Fruit fly (Drosophila melanogaster) whole organism, embryonic: ENCODE results near the gene CG12607.
A peak's percentile ranks its signal among the peaks of the same experiment; 100 is the strongest.

Experiments
- Atf-2 ChIP-seq: fragments of 200-800 bp; sonication (Bioruptor generic); optimal IDR thresholded peaks from 2 replicates; lab custom pipeline; 2016; ENCODE audit warnings: missing biosample characterization, missing genetic modification characterization
- Atf3 ChIP-seq: fragments of 200-800 bp; sonication (Bioruptor generic); optimal IDR thresholded peaks from 3 replicates; lab custom pipeline; 2016; ENCODE audit warnings: missing biosample characterization, missing genetic modification characterization
- CG10462 ChIP-seq: fragments of 200-800 bp; sonication (Bioruptor generic); optimal IDR thresholded peaks from 2 replicates; lab custom pipeline; 2016; ENCODE audit warnings: missing biosample characterization, missing genetic modification characterization
- CG11093 ChIP-seq: fragments of 200-800 bp; sonication (Bioruptor generic); IDR thresholded peaks from 3 replicates; pipeline ENCODE4 v1.3.6; 2022; ENCODE audit warnings: missing biosample characterization, missing genetic modification characterization
- CG11398 ChIP-seq: fragments of 200-800 bp; sonication (Bioruptor generic); optimal IDR thresholded peaks from 2 replicates; lab custom pipeline; 2016; ENCODE audit warnings: missing biosample characterization, missing genetic modification characterization
- CG12104 ChIP-seq: fragments of 200-800 bp; sonication (Bioruptor generic); optimal IDR thresholded peaks from 3 replicates; lab custom pipeline; 2016; ENCODE audit warnings: missing biosample characterization, missing genetic modification characterization
- CG12219 ChIP-seq: fragments of 200-800 bp; sonication (Bioruptor generic); optimal IDR thresholded peaks from 3 replicates; lab custom pipeline; 2018; ENCODE audit warnings: missing biosample characterization, mild to moderate bottlenecking, missing genetic modification characterization
- CG14014 ChIP-seq: fragments of 200-800 bp; sonication (Bioruptor generic); IDR thresholded peaks from 2 replicates; pipeline ENCODE4 v1.3.6; 2022; ENCODE audit warnings: missing biosample characterization, missing genetic modification characterization
- CG14441 ChIP-seq: fragments of 200-800 bp; sonication (Bioruptor generic); IDR thresholded peaks from 2 replicates; pipeline ENCODE4 v1.3.6; 2022; ENCODE audit warnings: missing biosample characterization, missing genetic modification characterization
- CG18011 ChIP-seq: fragments of 200-800 bp; sonication (Bioruptor generic); optimal IDR thresholded peaks from 2 replicates; lab custom pipeline; 2017; ENCODE audit warnings: missing biosample characterization, missing genetic modification characterization, mild to moderate bottlenecking, moderate library complexity, missing genotype
- CG2678 ChIP-seq: fragments of 200-800 bp; sonication (Bioruptor generic); optimal IDR thresholded peaks from 3 replicates; lab custom pipeline; 2019; ENCODE audit warnings: missing biosample characterization, mild to moderate bottlenecking, missing genetic modification characterization, moderate library complexity
- CG31224 ChIP-seq: fragments of 200-800 bp; sonication (Bioruptor generic); IDR thresholded peaks from 2 replicates; pipeline ENCODE4 v1.3.6; 2022; ENCODE audit warnings: missing biosample characterization, missing genetic modification characterization
- CG4282 ChIP-seq: fragments of 200-800 bp; sonication (Bioruptor generic); optimal IDR thresholded peaks from 2 replicates; lab custom pipeline; 2016; ENCODE audit warnings: missing biosample characterization, missing genetic modification characterization
- CG4617 ChIP-seq: fragments of 200-800 bp; sonication (Bioruptor generic); optimal IDR thresholded peaks from 3 replicates; lab custom pipeline; 2016; ENCODE audit warnings: missing biosample characterization, missing genetic modification characterization, borderline replicate concordance
- CG6175 ChIP-seq: fragments of 200-800 bp; sonication (Bioruptor generic); IDR thresholded peaks from 3 replicates; pipeline ENCODE4 v1.3.6; 2022; ENCODE audit warnings: missing biosample characterization, missing genetic modification characterization
- CG8290 ChIP-seq, 3 experiments: fragments of 200-800 bp; sonication (Bioruptor generic); optimal IDR thresholded peaks; 2 replicates each; lab custom pipeline; 2016 to 2019; ENCODE audit warnings: missing biosample characterization in 3 of 3, missing genetic modification characterization in 3 of 3, mild to moderate bottlenecking in 2 of 3, moderate library complexity in 1 of 3
- CG9215 ChIP-seq: fragments of 200-800 bp; sonication (Bioruptor generic); IDR thresholded peaks from 2 replicates; pipeline ENCODE4 v1.3.6; 2022; ENCODE audit warnings: missing biosample characterization, missing genetic modification characterization
- CG9437 ChIP-seq: fragments of 200-800 bp; sonication (Bioruptor generic); optimal IDR thresholded peaks from 2 replicates; lab custom pipeline; 2018; ENCODE audit warnings: missing biosample characterization, mild to moderate bottlenecking, missing genetic modification characterization
- CG9932 ChIP-seq: fragments of 200-800 bp; sonication (Bioruptor generic); IDR thresholded peaks from 2 replicates; pipeline ENCODE4 v1.3.6; 2022; ENCODE audit warnings: missing biosample characterization, missing genetic modification characterization
- Chrac-16 ChIP-seq: fragments of 200-800 bp; sonication (Bioruptor generic); optimal IDR thresholded peaks from 3 replicates; lab custom pipeline; 2016; ENCODE audit warnings: missing biosample characterization, missing genetic modification characterization
- H2.0 ChIP-seq: fragments of 200-800 bp; sonication (Bioruptor generic); IDR thresholded peaks from 2 replicates; pipeline ENCODE4 v1.3.6; 2022; ENCODE audit warnings: missing biosample characterization, missing genetic modification characterization
- HmgZ ChIP-seq: fragments of 200-800 bp; sonication (Bioruptor generic); optimal IDR thresholded peaks from 2 replicates; lab custom pipeline; 2018; ENCODE audit warnings: missing biosample characterization, mild to moderate bottlenecking, missing genetic modification characterization
- Hr51 ChIP-seq, 2 experiments: fragments of 200-800 bp; sonication (Bioruptor generic); optimal IDR thresholded peaks; 2 replicates in 1 of 2; 3 replicates in 1 of 2; lab custom pipeline; 2016 to 2018; ENCODE audit warnings: missing biosample characterization in 2 of 2, missing genetic modification characterization in 2 of 2, mild to moderate bottlenecking in 1 of 2, moderate library complexity in 1 of 2
- Hr78 ChIP-seq, 2 experiments: fragments of 200-800 bp in 1 of 2; fragments of >200 bp in 1 of 2; sonication (Bioruptor generic) in 1 of 2; optimal IDR thresholded peaks; 2 replicates each; lab custom pipeline; 2017 to 2019; ENCODE audit warnings: missing biosample characterization in 2 of 2, missing genetic modification characterization in 2 of 2, mild to moderate bottlenecking in 1 of 2, moderate library complexity in 1 of 2
- Med ChIP-seq: fragments of 200-800 bp; sonication (Bioruptor generic); peaks from one replicate; lab custom pipeline; 2016; ENCODE audit warnings: missing biosample characterization, missing genetic modification characterization, mild to moderate bottlenecking, inconsistent platforms, moderate library complexity
- Mes4 ChIP-seq: fragments of 200-800 bp; sonication (Bioruptor generic); optimal IDR thresholded peaks from 2 replicates; lab custom pipeline; 2016; ENCODE audit warnings: missing biosample characterization, missing genetic modification characterization
- NfI ChIP-seq: fragments of 200-800 bp; sonication (Bioruptor generic); optimal IDR thresholded peaks from 3 replicates; lab custom pipeline; 2018; ENCODE audit warnings: missing biosample characterization, mild to moderate bottlenecking, missing genetic modification characterization, moderate library complexity
- Pdp1 ChIP-seq, 2 experiments: fragments of 200-800 bp; sonication (Bioruptor generic); optimal IDR thresholded peaks; 3 replicates each; lab custom pipeline; 2016; ENCODE audit warnings: missing biosample characterization in 2 of 2, missing genetic modification characterization in 2 of 2, mild to moderate bottlenecking in 1 of 2, moderate library complexity in 1 of 2
- bigmax ChIP-seq: fragments of 200-800 bp; sonication (Bioruptor generic); optimal IDR thresholded peaks from 2 replicates; lab custom pipeline; 2018; ENCODE audit warnings: missing biosample characterization, mild to moderate bottlenecking, missing genetic modification characterization
- caup ChIP-seq: fragments of 200-800 bp; sonication (Bioruptor generic); optimal IDR thresholded peaks from 3 replicates; lab custom pipeline; 2017; ENCODE audit warnings: missing biosample characterization, mild to moderate bottlenecking, missing genetic modification characterization, moderate library complexity; ENCODE audit not compliant: severe bottlenecking
- da ChIP-seq: fragments of 200-800 bp; sonication (Bioruptor generic); optimal IDR thresholded peaks from 2 replicates; lab custom pipeline; 2016; ENCODE audit warnings: missing biosample characterization, missing genetic modification characterization
- eve ChIP-seq, 2 experiments: fragments of >200 bp; optimal IDR thresholded peaks; 2 replicates each; lab custom pipeline; 2017; ENCODE audit warnings: missing biosample characterization in 2 of 2, missing genetic modification characterization in 2 of 2
- grau ChIP-seq: fragments of 200-800 bp; optimal IDR thresholded peaks from 3 replicates; lab custom pipeline; 2019; ENCODE audit warnings: missing biosample characterization, mild to moderate bottlenecking, missing genetic modification characterization, moderate library complexity
- gro ChIP-seq: fragments of 200-800 bp; sonication (Bioruptor generic); optimal IDR thresholded peaks from 2 replicates; lab custom pipeline; 2016; ENCODE audit warnings: missing biosample characterization, missing genetic modification characterization
- knrl ChIP-seq: fragments of 200-800 bp; sonication (Bioruptor generic); IDR thresholded peaks from 3 replicates; pipeline ENCODE4 v1.3.6; 2022; ENCODE audit warnings: missing biosample characterization, missing genetic modification characterization; ENCODE audit not compliant: partially characterized antibody
- lmd ChIP-seq: fragments of 200-800 bp; sonication (Bioruptor generic); IDR thresholded peaks from 2 replicates; pipeline ENCODE4 v1.3.6; 2022; ENCODE audit warnings: missing biosample characterization, missing genetic modification characterization
- luna ChIP-seq: fragments of 200-800 bp; sonication (Bioruptor generic); optimal IDR thresholded peaks from 2 replicates; lab custom pipeline; 2016; ENCODE audit warnings: missing biosample characterization, missing genetic modification characterization
- oc ChIP-seq: fragments of 200-800 bp; sonication (Bioruptor generic); optimal IDR thresholded peaks from 2 replicates; lab custom pipeline; 2018; ENCODE audit warnings: missing biosample characterization, mild to moderate bottlenecking, missing genetic modification characterization, moderate library complexity
- pan ChIP-seq, 4 experiments: fragments of >200 bp in 3 of 4; fragments of 200-800 bp in 1 of 4; sonication (Bioruptor generic) in 1 of 4; optimal IDR thresholded peaks in 3 of 4; IDR thresholded peaks in 1 of 4; 2 replicates each; pipeline versions ENCODE4 v1.3.6 to Lab custom; 2017 to 2022; ENCODE audit warnings: missing biosample characterization in 2 of 4, missing genetic modification characterization in 2 of 4, mixed read lengths in 1 of 4
- psq ChIP-seq: fragments of 200-800 bp; sonication (Bioruptor generic); optimal IDR thresholded peaks from 2 replicates; lab custom pipeline; 2017; ENCODE audit warnings: missing biosample characterization, missing genetic modification characterization
- rib ChIP-seq: fragments of 200-800 bp; sonication (Bioruptor generic); IDR thresholded peaks from 2 replicates; pipeline ENCODE4 v1.3.6; 2022; ENCODE audit warnings: missing biosample characterization, missing genetic modification characterization
- row ChIP-seq: fragments of 200-800 bp; sonication (Bioruptor generic); IDR thresholded peaks from 3 replicates; pipeline ENCODE4 v1.3.6; 2022; ENCODE audit warnings: missing biosample characterization, missing genetic modification characterization
- sens ChIP-seq: fragments of 200-800 bp; sonication (Bioruptor generic); peaks from one replicate; lab custom pipeline; 2016; ENCODE audit warnings: missing biosample characterization, missing genetic modification characterization
- sens-2 ChIP-seq: fragments of 200-800 bp; sonication (Bioruptor generic); IDR thresholded peaks from 2 replicates; pipeline ENCODE4 v1.3.6; 2022; ENCODE audit warnings: missing biosample characterization, missing genetic modification characterization
- stwl ChIP-seq: fragments of 200-800 bp; sonication (Bioruptor generic); optimal IDR thresholded peaks from 3 replicates; lab custom pipeline; 2018; ENCODE audit warnings: missing biosample characterization, mild to moderate bottlenecking, missing genetic modification characterization, moderate library complexity
- wor ChIP-seq: fragments of 200-800 bp; sonication (Bioruptor generic); IDR thresholded peaks from 2 replicates; pipeline ENCODE4 v1.3.6; 2022; ENCODE audit warnings: missing biosample characterization, missing genetic modification characterization
- zfh2 ChIP-seq: fragments of 200-800 bp; sonication (Bioruptor generic); optimal IDR thresholded peaks from 2 replicates; lab custom pipeline; 2016; ENCODE audit warnings: missing biosample characterization, missing genetic modification characterization

The CG12607 gene

dm6 chr3L:4411025-4411873 is 35.1 kb upstream of the CG12607 start:
- TF ChIP-seq Pdp1 (GFP tag; optimal IDR thresholded peaks at IDR 0.05; lab: Kevin White, UChicago): peak in 1 of 2 experiments; percentile 20
- TF ChIP-seq CG11398 (GFP tag; lab: Kevin White, UChicago): no peak
- TF ChIP-seq CG18011: peak; percentile 5
- TF ChIP-seq eve (GFP tag; optimal IDR thresholded peaks at IDR 0.05; lab: Kevin White, UChicago): peak in 1 of 2 experiments; percentile 76
- no peak for TF ChIP-seq sens-2 (GFP tag; lab: Robert Waterston, UW)
- peak in 1 of 2 experiments; percentile 3 for TF ChIP-seq Hr78 (GFP tag; optimal IDR thresholded peaks at IDR 0.05; lab: Kevin White, UChicago)
- TF ChIP-seq oc (tag; lab: Kevin White, UChicago): peak; percentile 3
- no peak for TF ChIP-seq Mes4 (GFP tag; lab: Kevin White, UChicago)
- TF ChIP-seq CG14014 (GFP tag; lab: Robert Waterston, UW): 0 out of 2 replicates have a peak, but pooled peaks have one; percentile 23
- no peak for TF ChIP-seq CG12219
- no peak for TF ChIP-seq psq (GFP tag; lab: Kevin White, UChicago)
- no peak for TF ChIP-seq bigmax (GFP tag; lab: Kevin White, UChicago)
- no peak for TF ChIP-seq CG4282
- no peak for TF ChIP-seq CG4617 (GFP tag; lab: Kevin White, UChicago)
- TF ChIP-seq CG14441 (GFP tag; lab: Robert Waterston, UW): peak; percentile 40; the same call in 1 of the 2 replicates
- no peak for TF ChIP-seq CG11093 (GFP tag; lab: Robert Waterston, UW)
- no peak for TF ChIP-seq HmgZ (tag; lab: Kevin White, UChicago)
- TF ChIP-seq CG6175: peak; percentile 72; the same call in 2 of the 3 replicates
- TF ChIP-seq CG10462 (GFP tag; lab: Kevin White, UChicago): no peak
- 0 out of 2 replicates have a peak, but pooled peaks have one; percentile 10 for TF ChIP-seq H2.0 (GFP tag; lab: Robert Waterston, UW)
- no peak for TF ChIP-seq CG9215
- no peak for TF ChIP-seq Chrac-16 (GFP tag; lab: Kevin White, UChicago)
- no peak for TF ChIP-seq gro
- TF ChIP-seq caup (GFP tag; lab: Kevin White, UChicago): peak; percentile 8
- TF ChIP-seq row (GFP tag; lab: Robert Waterston, UW): peak; percentile 25; the same call in 1 of the 3 replicates
- no peak for TF ChIP-seq Atf-2
- TF ChIP-seq lmd (GFP tag; lab: Robert Waterston, UW): no peak
- no peak for TF ChIP-seq CG9437 (GFP tag; lab: Kevin White, UChicago)
- TF ChIP-seq luna (GFP tag; lab: Kevin White, UChicago): no peak
- peak; percentile 87 for TF ChIP-seq grau (tag; lab: Kevin White, UChicago)
- no peak for TF ChIP-seq CG12104 (GFP tag; lab: Kevin White, UChicago)
- TF ChIP-seq stwl (tag; lab: Kevin White, UChicago): no peak
- TF ChIP-seq wor (GFP tag; lab: Robert Waterston, UW): no peak
- peak; percentile 1 for TF ChIP-seq NfI (GFP tag; lab: Kevin White, UChicago)
- TF ChIP-seq CG2678 (tag; lab: Kevin White, UChicago): no peak
- no peak for TF ChIP-seq CG31224 (GFP tag; lab: Robert Waterston, UW)
- TF ChIP-seq da (GFP tag; lab: Kevin White, UChicago): no peak
- no peak for TF ChIP-seq rib
- TF ChIP-seq Med (GFP tag; lab: Kevin White, UChicago): peak; percentile 3
- TF ChIP-seq zfh2 (GFP tag; lab: Kevin White, UChicago): no peak
- TF ChIP-seq Atf3 (GFP tag; lab: Kevin White, UChicago): no peak
- TF ChIP-seq Hr51 (GFP tag; optimal IDR thresholded peaks at IDR 0.05; lab: Kevin White, UChicago): peak in 1 of 2 experiments; percentile 22
- no peak for TF ChIP-seq pan (optimal IDR thresholded peaks at IDR 0.05; lab: Kevin White, UChicago)
- TF ChIP-seq pan (GFP tag; optimal IDR thresholded peaks at IDR 0.05 in 1 of 2, IDR thresholded peaks at IDR 0.05 in 1 of 2): peak in 1 of 2 experiments; percentile 55
- TF ChIP-seq CG9932: peak; percentile 23; the same call in 1 of the 2 replicates
- TF ChIP-seq knrl (GFP tag; lab: Robert Waterston, UW): no peak
- TF ChIP-seq CG8290 (GFP tag; optimal IDR thresholded peaks at IDR 0.05; lab: Kevin White, UChicago): no peak
- TF ChIP-seq CG8290 (tag; optimal IDR thresholded peaks at IDR 0.05; lab: Kevin White, UChicago): peak in 1 of 2 experiments; percentile 50
- peak; percentile 52 for TF ChIP-seq sens (GFP tag; lab: Kevin White, UChicago)
